Worm (Caenorhabditis elegans) whole organism, L4/young adult: ENCODE results near the gene T14E8.2.

Experiments
- W03F9.2 ChIP-seq: fragments of 150-350 bp; optimal IDR thresholded peaks from 2 replicates; lab custom pipeline; 2014; ENCODE audit warnings: missing biosample characterization, missing genetic modification characterization
- him-1 ChIP-seq: sonication (generic microtip); optimal IDR thresholded peaks from 2 replicates; lab custom pipeline; 2016; ENCODE audit warnings: missing genotype, missing genetic modification reagents, missing genetic modification characterization, missing compliant biosample characterization

DNA sequence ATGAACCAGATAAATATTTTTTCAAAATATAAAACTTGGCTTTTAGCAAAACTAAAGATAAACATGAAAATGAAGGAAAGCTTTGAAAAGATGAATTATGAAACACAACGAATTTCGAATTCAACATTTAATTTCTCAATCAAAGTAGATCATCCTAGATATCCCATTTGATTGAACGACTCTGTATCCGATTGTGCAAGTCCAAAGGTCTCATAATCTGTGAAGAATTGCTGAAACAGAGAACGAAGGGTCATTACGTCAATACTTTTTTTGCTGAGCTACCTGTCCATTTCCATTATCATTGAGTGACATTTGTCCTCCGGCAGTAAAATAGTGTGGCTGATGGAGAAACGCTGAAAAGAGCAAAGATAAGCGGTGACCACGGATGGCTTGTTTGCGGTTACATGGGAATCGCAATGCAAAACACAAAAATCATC, 20.1 kb upstream of the T14E8.2 start:
- TF ChIP-seq him-1 (tag; lab: Kevin White, UChicago): no peak
- TF ChIP-seq W03F9.2 (tag; lab: Kevin White, UChicago): no peak
